Worm (Caenorhabditis elegans) whole organism, L4 larva: Measurements from ENCODE around the gene F11A5.5.

Source experiments
- ces-1 ChIP-seq: fragments of 150-350 bp; sonication (generic microtip); optimal IDR thresholded peaks from 4 replicates; lab custom pipeline; 2014; ENCODE audit warnings: missing biosample characterization, missing genetic modification reagents, missing genetic modification characterization
- lsy-2 ChIP-seq, 2 experiments: fragments of 150-350 bp in 1 of 2; sonication (generic microtip) in 1 of 2; optimal IDR thresholded peaks; 2 replicates each; lab custom pipeline; 2014 to 2017; ENCODE audit warnings: missing biosample characterization in 2 of 2, missing genetic modification characterization in 2 of 2
- nhr-111 ChIP-seq: fragments of 200-800 bp; sonication (Bioruptor generic); optimal IDR thresholded peaks from 2 replicates; lab custom pipeline; 2018; ENCODE audit warnings: mild to moderate bottlenecking, missing genetic modification characterization, missing compliant biosample characterization
- pqm-1 ChIP-seq: sonication (generic microtip); optimal IDR thresholded peaks from 2 replicates; lab custom pipeline; 2017; ENCODE audit warnings: missing biosample characterization, missing genetic modification characterization

DNA sequence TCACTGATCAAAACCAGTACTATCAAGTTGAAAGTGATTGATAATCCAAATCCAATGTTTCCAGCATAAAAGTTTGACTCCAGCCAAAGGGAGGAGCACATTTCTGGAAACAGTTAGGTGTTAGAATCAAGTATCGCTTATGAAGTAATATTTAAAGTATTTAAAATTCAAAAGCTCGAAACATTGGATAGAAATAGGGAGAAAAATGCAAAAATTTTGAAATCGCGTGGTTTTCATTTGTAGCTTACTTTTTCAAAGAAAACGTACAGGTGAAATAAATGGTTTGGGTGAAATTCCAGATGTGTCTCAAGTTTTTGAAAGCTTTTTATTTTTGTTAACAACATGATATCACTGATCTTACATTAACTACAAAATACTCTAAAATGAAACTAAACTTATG is 29.1 kb upstream of the F11A5.5 start, which contains the start of gene str-111:
- TF ChIP-seq lsy-2 (tag; optimal IDR thresholded peaks at IDR 0.05; lab: Kevin White, UChicago) (no peak), nhr-111 (GFP tag; lab: Kevin White, UChicago) (no peak), pqm-1 (no peak), ces-1 (no peak)
